Worm (Caenorhabditis elegans): Measurements from ENCODE around the gene B0035.21.

DNA sequence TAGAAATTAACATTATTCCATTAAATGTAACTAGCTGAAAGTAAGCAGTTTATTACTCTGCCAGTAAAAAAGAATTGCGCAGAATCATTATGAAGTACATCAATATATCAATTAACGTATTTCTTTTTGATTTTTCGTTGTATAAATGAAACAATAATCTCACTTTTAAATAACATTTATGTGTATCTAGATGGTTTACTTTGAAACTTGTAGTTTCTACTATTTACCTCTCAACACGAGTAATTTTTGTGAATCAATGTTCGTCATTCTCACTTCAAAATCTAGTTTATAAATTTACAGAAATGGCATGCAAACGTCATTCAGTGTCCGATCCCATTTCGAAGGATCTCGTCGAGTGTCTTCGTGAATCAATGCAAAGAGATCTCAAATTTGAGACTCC, 9.9 kb upstream of the B0035.21 start, which contains the start of gene gspd-1:
- TF ChIP-seq mxl-3 (GFP tag; optimal IDR thresholded peaks at IDR 0.05) (no peak), zag-1 (tag; optimal IDR thresholded peaks at IDR 0.05) (no peak), jun-1 (tag; optimal IDR thresholded peaks at IDR 0.05) (no peak), nhr-77 (tag; optimal IDR thresholded peaks at IDR 0.05) (no peak), aly-2 (tag; optimal IDR thresholded peaks at IDR 0.05) (no peak), ceh-62 (tag; optimal IDR thresholded peaks at IDR 0.05) (no peak), dpl-1 (GFP tag; optimal IDR thresholded peaks at IDR 0.05) (no peak), pha-4 (GFP tag; IDR thresholded peaks at IDR 0.05) (no peak), pha-4 (tag; optimal IDR thresholded peaks at IDR 0.05) (no peak), lin-39 (tag; optimal IDR thresholded peaks at IDR 0.05) (no peak), nhr-28 (tag; optimal IDR thresholded peaks at IDR 0.05) (no peak), spr-1 (tag; optimal IDR thresholded peaks at IDR 0.05) (no peak)
